Worm (Caenorhabditis elegans): Measurements from ENCODE around the gene arrd-2.

- TF ChIP-seq tbx-2 (tag; optimal IDR thresholded peaks at IDR 0.05) = no peak
- no peak for TF ChIP-seq nhr-11 (tag; optimal IDR thresholded peaks at IDR 0.05)
- no peak for TF ChIP-seq nhr-28 (tag; optimal IDR thresholded peaks at IDR 0.05)
- TF ChIP-seq ces-1 (GFP tag; optimal IDR thresholded peaks at IDR 0.05) = no peak
- no peak for TF ChIP-seq nhr-71 (tag; optimal IDR thresholded peaks at IDR 0.05)
- TF ChIP-seq unc-62 (GFP tag; optimal IDR thresholded peaks at IDR 0.05) = no peak
- TF ChIP-seq pqm-1 (tag; optimal IDR thresholded peaks at IDR 0.05) = no peak
- no peak for TF ChIP-seq nhr-90 (tag; optimal IDR thresholded peaks at IDR 0.05; ENCODE audit: poor library complexity)
- no peak for TF ChIP-seq C04F5.9 (tag; optimal IDR thresholded peaks at IDR 0.05)
Observed at ce11 chrII:9379796-9380195, 27.8 kb upstream of the arrd-2 start, which contains the start of gene srh-48.
